Fruit fly (Drosophila melanogaster) whole organism, adult: ENCODE results near the gene Coq7.

Source experiments
- CG11617 ChIP-seq: fragments of 200-800 bp; sonication (Bioruptor generic); optimal IDR thresholded peaks from 2 replicates; lab custom pipeline; 2017; ENCODE audit warnings: mild to moderate bottlenecking, missing biosample characterization, missing genetic modification reagents, missing genetic modification characterization
- CG12768 ChIP-seq: fragments of 200-800 bp; sonication (Bioruptor generic); optimal IDR thresholded peaks from 2 replicates; lab custom pipeline; 2017; ENCODE audit warnings: missing biosample characterization, missing genetic modification characterization, mild to moderate bottlenecking, moderate library complexity, missing genetic modification reagents
- CG14711 ChIP-seq: fragments of 200-800 bp; sonication (Bioruptor generic); optimal IDR thresholded peaks from 2 replicates; lab custom pipeline; 2018; ENCODE audit warnings: missing biosample characterization, mild to moderate bottlenecking, missing genetic modification characterization, moderate library complexity
- CG1620 ChIP-seq: fragments of 200-800 bp; sonication (Bioruptor generic); optimal IDR thresholded peaks from 2 replicates; lab custom pipeline; 2016; ENCODE audit warnings: missing biosample characterization, missing genetic modification characterization
- CG33017 ChIP-seq: fragments of 200-800 bp; sonication (Bioruptor generic); optimal IDR thresholded peaks from 2 replicates; lab custom pipeline; 2018; ENCODE audit warnings: missing biosample characterization, mild to moderate bottlenecking, missing genetic modification characterization, moderate library complexity
- CG5204 ChIP-seq: fragments of 200-800 bp; sonication (Bioruptor generic); optimal IDR thresholded peaks from 2 replicates; lab custom pipeline; 2016; ENCODE audit warnings: missing biosample characterization, missing genetic modification characterization
- CG7045 ChIP-seq: fragments of 200-800 bp; sonication (Bioruptor generic); optimal IDR thresholded peaks from 2 replicates; lab custom pipeline; 2017; ENCODE audit warnings: missing biosample characterization, mild to moderate bottlenecking, missing genetic modification characterization
- CG7101 ChIP-seq: fragments of 200-800 bp; sonication (Bioruptor generic); optimal IDR thresholded peaks from 2 replicates; lab custom pipeline; 2018; ENCODE audit warnings: missing biosample characterization, mild to moderate bottlenecking, missing genetic modification characterization, moderate library complexity
- Clk ChIP-seq: fragments of 200-800 bp; sonication (Bioruptor generic); optimal IDR thresholded peaks from 2 replicates; lab custom pipeline; 2017; ENCODE audit warnings: missing biosample characterization, missing genetic modification characterization
- Crg-1 ChIP-seq: fragments of 200-800 bp; sonication (Bioruptor generic); optimal IDR thresholded peaks from 2 replicates; lab custom pipeline; 2016; ENCODE audit warnings: missing biosample characterization, missing genetic modification characterization
- Hr96 ChIP-seq: fragments of 200-800 bp; sonication (Bioruptor generic); optimal IDR thresholded peaks from 2 replicates; lab custom pipeline; 2016; ENCODE audit warnings: missing biosample characterization, missing genetic modification characterization
- Mnt ChIP-seq: fragments of 200-800 bp; sonication (Bioruptor generic); optimal IDR thresholded peaks from 2 replicates; lab custom pipeline; 2016; ENCODE audit warnings: missing biosample characterization, mild to moderate bottlenecking, missing genetic modification characterization
- bab1 ChIP-seq: fragments of 200-800 bp; sonication (Bioruptor generic); optimal IDR thresholded peaks from 3 replicates; lab custom pipeline; 2019; ENCODE audit warnings: missing biosample characterization, mild to moderate bottlenecking, missing genetic modification characterization, moderate library complexity
- cic ChIP-seq: fragments of 200-800 bp; sonication (Bioruptor generic); optimal IDR thresholded peaks from 2 replicates; lab custom pipeline; 2017; ENCODE audit warnings: missing biosample characterization, mild to moderate bottlenecking, missing genetic modification characterization, moderate library complexity
- cnc ChIP-seq, 2 experiments: fragments of >200 bp; optimal IDR thresholded peaks; 2 replicates each; lab custom pipeline; 2017
- kay ChIP-seq: fragments of 200-800 bp; sonication (Bioruptor generic); peaks from one replicate; lab custom pipeline; 2016; ENCODE audit warnings: missing biosample characterization, missing genetic modification characterization, borderline replicate concordance
- ovo ChIP-seq: fragments of 200-800 bp; sonication (Bioruptor generic); optimal IDR thresholded peaks from 2 replicates; lab custom pipeline; 2016; ENCODE audit warnings: missing biosample characterization, missing genetic modification characterization
- pad ChIP-seq: fragments of 200-800 bp; sonication (Bioruptor generic); optimal IDR thresholded peaks from 3 replicates; lab custom pipeline; 2017; ENCODE audit warnings: missing biosample characterization, missing genetic modification characterization, mild to moderate bottlenecking, moderate library complexity, missing genetic modification reagents
- tj ChIP-seq: fragments of 200-800 bp; sonication (Bioruptor generic); optimal IDR thresholded peaks from 3 replicates; lab custom pipeline; 2017; ENCODE audit warnings: missing biosample characterization, mild to moderate bottlenecking, missing genetic modification characterization, moderate library complexity
- toe ChIP-seq: fragments of 200-800 bp; sonication (Bioruptor generic); optimal IDR thresholded peaks from 2 replicates; lab custom pipeline; 2016; ENCODE audit warnings: missing biosample characterization, missing genetic modification characterization

Gene Coq7

DNA sequence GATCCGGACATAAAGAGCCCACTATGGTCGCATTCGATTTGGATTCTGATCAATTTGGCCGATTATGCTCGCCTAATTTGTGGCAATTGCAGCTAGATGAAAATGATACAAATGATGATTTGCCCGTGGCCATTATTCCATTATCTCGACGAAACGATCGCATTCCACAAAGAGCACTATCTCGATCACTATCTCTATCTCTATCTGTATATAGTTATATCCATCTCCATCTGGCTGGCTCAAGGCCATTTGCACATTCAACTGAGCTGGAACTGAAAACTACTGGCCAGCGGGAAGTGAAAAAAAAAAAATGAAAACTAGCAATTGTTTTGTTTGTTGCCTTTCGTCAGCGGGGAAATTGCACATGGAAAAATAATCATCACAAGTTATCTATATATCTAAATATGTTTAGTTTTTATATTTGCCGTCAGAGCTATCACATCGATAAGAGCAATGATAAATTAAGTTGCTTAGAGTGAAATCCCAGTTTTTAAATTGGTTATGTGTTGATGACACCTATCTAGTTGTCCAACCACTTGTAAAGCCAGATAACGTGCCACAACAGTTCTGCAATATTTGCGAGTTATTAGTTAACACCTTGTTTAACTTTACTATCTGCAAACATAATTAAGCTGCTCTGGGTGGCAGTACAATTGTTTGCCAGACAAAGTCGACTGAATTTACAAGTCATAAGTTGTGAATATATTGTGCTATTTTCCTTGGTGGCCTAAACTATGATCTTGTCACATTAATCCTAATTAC is 28.4 kb downstream of the Coq7 start:
- TF ChIP-seq CG33017 (tag; lab: Kevin White, UChicago) (peak; percentile 30), cic (peak; percentile 32), Crg-1 (no peak), CG11617 (GFP tag; lab: Kevin White, UChicago) (peak; percentile 12), CG7045 (GFP tag; lab: Kevin White, UChicago) (peak; percentile 8), CG7101 (peak; percentile 53), toe (GFP tag; lab: Kevin White, UChicago) (no peak), pad (GFP tag; lab: Kevin White, UChicago) (peak; percentile 1), CG14711 (tag; lab: Kevin White, UChicago) (peak; percentile 38), kay (GFP tag; lab: Kevin White, UChicago) (peak; percentile 51), Hr96 (GFP tag; lab: Kevin White, UChicago) (no peak), CG1620 (GFP tag; lab: Kevin White, UChicago) (no peak), CG12768 (GFP tag; lab: Kevin White, UChicago) (no peak), bab1 (GFP tag; lab: Kevin White, UChicago) (no peak)

DNA sequence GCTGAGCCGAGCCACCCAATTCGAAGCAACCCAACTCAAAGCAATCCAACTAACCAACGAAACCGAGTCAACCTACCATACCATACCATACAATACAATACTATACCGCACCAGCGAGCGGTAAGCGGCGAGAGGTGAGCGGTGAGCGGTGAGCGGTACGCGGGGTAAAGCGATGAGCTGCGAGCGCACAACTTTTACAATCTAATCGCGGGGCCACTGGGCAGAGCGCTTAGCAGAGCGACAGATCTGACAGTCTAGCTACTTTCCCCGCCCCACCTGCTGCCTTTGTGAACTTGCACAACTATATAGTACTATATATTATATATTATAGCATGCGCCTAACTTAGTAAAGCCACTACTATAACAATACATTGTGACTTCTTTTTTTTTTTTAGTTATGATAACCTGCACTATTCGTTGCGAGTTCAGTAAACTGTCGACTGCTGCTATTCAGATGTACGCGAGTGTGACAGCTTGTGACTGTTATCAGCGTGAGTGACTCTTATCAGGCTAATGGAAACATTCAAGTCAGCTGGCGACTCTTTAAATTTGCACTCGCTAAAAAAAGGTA is 29.8 kb downstream of the Coq7 start:
- TF ChIP-seq CG7045 (GFP tag; lab: Kevin White, UChicago) (no peak), CG7101 (peak; percentile 45), Crg-1 (peak; percentile 10), CG5204 (GFP tag; lab: Kevin White, UChicago) (no peak), toe (GFP tag; lab: Kevin White, UChicago) (peak; percentile 11), ovo (no peak), CG33017 (tag; lab: Kevin White, UChicago) (peak; percentile 28), tj (GFP tag; lab: Kevin White, UChicago) (peak; percentile 37), pad (GFP tag; lab: Kevin White, UChicago) (peak; percentile 69), bab1 (GFP tag; lab: Kevin White, UChicago) (peak; percentile 47), CG14711 (tag; lab: Kevin White, UChicago) (peak; percentile 50), cic (peak; percentile 93), CG11617 (GFP tag; lab: Kevin White, UChicago) (peak; percentile 66), kay (GFP tag; lab: Kevin White, UChicago) (peak; percentile 65), CG12768 (GFP tag; lab: Kevin White, UChicago) (peak; percentile 79), CG1620 (GFP tag; lab: Kevin White, UChicago) (no peak), cnc (optimal IDR thresholded peaks at IDR 0.05; lab: Kevin White, UChicago) (no peak), Mnt (GFP tag; lab: Kevin White, UChicago) (peak; percentile 59), Clk (GFP tag; lab: Kevin White, UChicago) (no peak), Hr96 (GFP tag; lab: Kevin White, UChicago) (peak; percentile 62)

DNA sequence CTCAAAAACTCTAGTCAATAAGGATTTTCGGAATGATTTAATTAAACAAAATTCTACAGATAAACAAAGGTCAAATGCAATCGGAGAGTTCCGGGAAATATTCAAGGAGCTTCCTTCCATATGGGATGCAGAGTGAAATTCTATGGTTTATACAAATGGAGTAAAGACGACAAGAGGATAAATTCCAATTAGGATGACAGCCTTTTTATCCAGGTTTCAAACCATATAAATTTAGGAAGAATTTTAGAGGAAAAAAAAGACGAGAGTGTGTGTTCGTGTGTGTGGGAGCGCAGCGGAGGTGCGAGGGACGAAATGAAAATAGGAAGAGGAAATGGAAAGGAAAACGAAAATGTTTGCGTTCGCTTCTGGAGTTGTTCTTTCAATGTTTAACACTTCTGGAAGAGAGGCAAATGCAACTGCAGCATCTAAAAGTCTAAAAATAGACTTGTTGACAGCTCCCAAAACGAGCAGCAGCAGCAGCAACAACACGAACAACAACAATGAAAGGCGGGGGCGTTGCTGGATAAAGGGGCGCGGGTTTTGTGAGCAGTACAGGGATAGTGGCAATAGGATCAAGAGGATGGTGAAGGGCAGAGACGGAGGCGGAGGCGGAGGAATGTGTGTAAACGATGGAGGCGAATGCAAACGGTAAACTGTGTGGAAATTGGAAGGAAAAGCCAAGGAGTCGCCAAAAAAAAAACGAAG is 31.5 kb downstream of the Coq7 start:
- TF ChIP-seq Hr96 (GFP tag; lab: Kevin White, UChicago) (no peak), CG14711 (tag; lab: Kevin White, UChicago) (no peak), toe (GFP tag; lab: Kevin White, UChicago) (no peak), Crg-1 (no peak), Mnt (GFP tag; lab: Kevin White, UChicago) (no peak), ovo (no peak), CG7101 (no peak), CG12768 (GFP tag; lab: Kevin White, UChicago) (no peak), CG1620 (GFP tag; lab: Kevin White, UChicago) (no peak), cic (no peak), bab1 (GFP tag; lab: Kevin White, UChicago) (no peak), CG11617 (GFP tag; lab: Kevin White, UChicago) (no peak), CG5204 (GFP tag; lab: Kevin White, UChicago) (no peak), CG7045 (GFP tag; lab: Kevin White, UChicago) (no peak), cnc (optimal IDR thresholded peaks at IDR 0.05; lab: Kevin White, UChicago) (no peak), kay (GFP tag; lab: Kevin White, UChicago) (no peak), tj (GFP tag; lab: Kevin White, UChicago) (no peak), CG33017 (tag; lab: Kevin White, UChicago) (no peak)

DNA sequence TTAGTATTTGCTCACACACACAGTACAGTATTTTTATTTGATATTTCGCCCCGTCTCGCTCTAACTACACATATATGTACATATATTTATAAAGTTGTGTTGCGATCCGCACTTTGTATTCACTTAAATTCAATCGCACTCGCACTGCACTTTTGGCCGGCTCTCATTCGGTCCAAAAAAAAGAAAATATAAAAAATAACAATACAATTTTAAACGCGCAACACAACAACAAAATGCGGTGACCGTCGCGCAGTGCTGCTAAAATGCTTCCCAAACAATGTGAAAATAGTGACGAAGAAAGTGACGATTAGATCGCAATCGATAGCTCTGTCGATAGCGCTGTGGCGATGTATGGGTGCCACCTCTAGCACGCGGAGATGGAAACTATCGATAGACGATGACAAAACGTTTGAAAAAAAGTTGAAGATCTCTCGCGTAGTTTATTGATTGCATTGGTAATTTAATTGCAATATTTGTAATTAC is 32.3 kb downstream of the Coq7 start, which contains the start of the genes C3G and pod1:
Gene C3G (minus strand): TSS at position 282 of the 483 bp plus-strand sequence.
Gene pod1 (plus strand): TSS at position 373 of the 483 bp plus-strand sequence.
- peak; percentile 3 for TF ChIP-seq cic
- TF ChIP-seq cnc (optimal IDR thresholded peaks at IDR 0.05; lab: Kevin White, UChicago): no peak
- no peak for TF ChIP-seq kay (GFP tag; lab: Kevin White, UChicago)
- TF ChIP-seq Crg-1: peak; percentile 17
- no peak for TF ChIP-seq CG7045 (GFP tag; lab: Kevin White, UChicago)
- peak; percentile 77 for TF ChIP-seq bab1 (GFP tag; lab: Kevin White, UChicago)
- TF ChIP-seq tj (GFP tag; lab: Kevin White, UChicago): peak; percentile 24
- no peak for TF ChIP-seq CG14711 (tag; lab: Kevin White, UChicago)
- peak; percentile 79 for TF ChIP-seq CG1620 (GFP tag; lab: Kevin White, UChicago)
- TF ChIP-seq Mnt (GFP tag; lab: Kevin White, UChicago): peak; percentile 71
- no peak for TF ChIP-seq CG12768 (GFP tag; lab: Kevin White, UChicago)
- TF ChIP-seq CG5204 (GFP tag; lab: Kevin White, UChicago): peak; percentile 13
- no peak for TF ChIP-seq pad (GFP tag; lab: Kevin White, UChicago)
- peak; percentile 9 for TF ChIP-seq CG33017 (tag; lab: Kevin White, UChicago)
- TF ChIP-seq Clk (GFP tag; lab: Kevin White, UChicago): no peak
- TF ChIP-seq ovo: peak; percentile 67
- no peak for TF ChIP-seq CG11617 (GFP tag; lab: Kevin White, UChicago)
- peak; percentile 30 for TF ChIP-seq CG7101
- TF ChIP-seq toe (GFP tag; lab: Kevin White, UChicago): peak; percentile 63
- TF ChIP-seq Hr96 (GFP tag; lab: Kevin White, UChicago): peak; percentile 39
